Worm (Caenorhabditis elegans) whole organism, late embryonic: ENCODE measurements around the gene F44E5.5.

Experiments
- C08G9.2 ChIP-seq: sonication (generic microtip); optimal IDR thresholded peaks from 2 replicates; lab custom pipeline; 2016; ENCODE audit warnings: mild to moderate bottlenecking, missing genetic modification characterization, moderate library complexity, missing compliant biosample characterization
- F13H6.1 ChIP-seq: sonication (generic microtip); optimal IDR thresholded peaks from 2 replicates; lab custom pipeline; 2016; ENCODE audit warnings: missing genetic modification characterization, missing compliant biosample characterization
- Y22D7AL.16 ChIP-seq: sonication (generic microtip); optimal IDR thresholded peaks from 2 replicates; lab custom pipeline; 2016; ENCODE audit warnings: missing genetic modification characterization, missing compliant biosample characterization
- ahr-1 ChIP-seq: sonication (generic microtip); optimal IDR thresholded peaks from 2 replicates; lab custom pipeline; 2016; ENCODE audit warnings: missing genetic modification characterization, missing compliant biosample characterization
- ama-1 ChIP-seq: fragments of 150-350 bp; optimal IDR thresholded peaks from 2 replicates; lab custom pipeline; 2014
- ceh-18 ChIP-seq: sonication (generic microtip); optimal IDR thresholded peaks from 2 replicates; lab custom pipeline; 2016; ENCODE audit warnings: missing genetic modification characterization, missing compliant biosample characterization
- ceh-22 ChIP-seq: sonication (generic microtip); optimal IDR thresholded peaks from 2 replicates; lab custom pipeline; 2017; ENCODE audit warnings: missing biosample characterization, missing genetic modification characterization
- ceh-31 ChIP-seq: sonication (generic microtip); optimal IDR thresholded peaks from 2 replicates; lab custom pipeline; 2016; ENCODE audit warnings: missing genetic modification characterization, missing compliant biosample characterization
- ceh-48 ChIP-seq: sonication (generic microtip); optimal IDR thresholded peaks from 2 replicates; lab custom pipeline; 2016; ENCODE audit warnings: missing genetic modification characterization, inconsistent platforms, missing compliant biosample characterization
- ceh-9 ChIP-seq: sonication (generic microtip); optimal IDR thresholded peaks from 2 replicates; lab custom pipeline; 2016; ENCODE audit warnings: mild to moderate bottlenecking, missing genetic modification characterization, inconsistent platforms, missing compliant biosample characterization
- ets-4 ChIP-seq: sonication (generic microtip); optimal IDR thresholded peaks from 2 replicates; lab custom pipeline; 2016; ENCODE audit warnings: missing genetic modification characterization, missing compliant biosample characterization
- fkh-6 ChIP-seq: sonication (generic microtip); optimal IDR thresholded peaks from 2 replicates; lab custom pipeline; 2016; ENCODE audit warnings: missing genetic modification characterization, missing compliant biosample characterization
- gmeb-2 ChIP-seq: sonication (generic microtip); optimal IDR thresholded peaks from 2 replicates; lab custom pipeline; 2016; ENCODE audit warnings: missing genetic modification characterization, inconsistent platforms, missing compliant biosample characterization
- hlh-13 ChIP-seq: fragments of 200-800 bp; sonication (Bioruptor generic); optimal IDR thresholded peaks from 2 replicates; lab custom pipeline; 2018; ENCODE audit warnings: mild to moderate bottlenecking, missing genetic modification characterization, missing compliant biosample characterization
- hlh-15 ChIP-seq: sonication (generic microtip); optimal IDR thresholded peaks from 2 replicates; lab custom pipeline; 2016; ENCODE audit warnings: missing genetic modification characterization, missing compliant biosample characterization
- hlh-30 ChIP-seq: sonication (generic microtip); optimal IDR thresholded peaks from 2 replicates; lab custom pipeline; 2017; ENCODE audit warnings: antibody characterized with exemption, missing genetic modification characterization, missing compliant biosample characterization; ENCODE audit not compliant: insufficient read depth
- hlh-6 ChIP-seq: sonication (generic microtip); optimal IDR thresholded peaks from 2 replicates; lab custom pipeline; 2016; ENCODE audit warnings: missing genotype, missing genetic modification characterization, missing compliant biosample characterization
- nfya-1 ChIP-seq: sonication (generic microtip); optimal IDR thresholded peaks from 2 replicates; lab custom pipeline; 2017; ENCODE audit warnings: missing genetic modification characterization, mild to moderate bottlenecking, missing compliant biosample characterization, antibody characterized with exemption, moderate library complexity
- npax-4 ChIP-seq: sonication (generic microtip); optimal IDR thresholded peaks from 2 replicates; lab custom pipeline; 2016; ENCODE audit warnings: missing genetic modification characterization, missing compliant biosample characterization
- pag-3 ChIP-seq: sonication (generic microtip); optimal IDR thresholded peaks from 2 replicates; lab custom pipeline; 2016; ENCODE audit warnings: missing compliant biosample characterization, missing genetic modification characterization, borderline replicate concordance
- pax-1 ChIP-seq: fragments of 150-350 bp; optimal IDR thresholded peaks from 2 replicates; lab custom pipeline; 2014; ENCODE audit warnings: missing biosample characterization, missing genetic modification characterization
- pha-2 ChIP-seq: sonication (generic microtip); optimal IDR thresholded peaks from 2 replicates; lab custom pipeline; 2017; ENCODE audit warnings: mild to moderate bottlenecking, missing genetic modification characterization, missing compliant biosample characterization
- pros-1 ChIP-seq: fragments of 150-350 bp; optimal IDR thresholded peaks from 2 replicates; lab custom pipeline; 2014; ENCODE audit warnings: missing biosample characterization, missing genetic modification reagents, missing genetic modification characterization
- ref-2 ChIP-seq: sonication (generic microtip); optimal IDR thresholded peaks from 2 replicates; lab custom pipeline; 2016; ENCODE audit warnings: missing genetic modification characterization, missing compliant biosample characterization
- rnt-1 ChIP-seq: sonication (generic microtip); optimal IDR thresholded peaks from 2 replicates; lab custom pipeline; 2016; ENCODE audit warnings: missing genetic modification characterization, missing compliant biosample characterization
- sdc-2 ChIP-seq: sonication (generic microtip); optimal IDR thresholded peaks from 2 replicates; lab custom pipeline; 2016; ENCODE audit warnings: missing genotype, missing genetic modification characterization, missing compliant biosample characterization
- sox-2 ChIP-seq: fragments of 200-800 bp; sonication (Bioruptor generic); IDR thresholded peaks from 2 replicates; pipeline ENCODE4 v1.3.6; 2022; ENCODE audit warnings: missing genetic modification reagents, missing genetic modification characterization, missing compliant biosample characterization
- sox-4 ChIP-seq: sonication (generic microtip); optimal IDR thresholded peaks from 2 replicates; lab custom pipeline; 2017; ENCODE audit warnings: mild to moderate bottlenecking, missing genetic modification characterization, inconsistent platforms, missing compliant biosample characterization
- syd-9 ChIP-seq: sonication (generic microtip); optimal IDR thresholded peaks from 2 replicates; lab custom pipeline; 2016; ENCODE audit warnings: mild to moderate bottlenecking, missing genetic modification characterization, moderate library complexity, missing compliant biosample characterization
- tbx-2 ChIP-seq: sonication (generic microtip); optimal IDR thresholded peaks from 2 replicates; lab custom pipeline; 2016; ENCODE audit warnings: missing genetic modification characterization, missing compliant biosample characterization
- unc-55 ChIP-seq: sonication (generic microtip); optimal IDR thresholded peaks from 2 replicates; lab custom pipeline; 2017; ENCODE audit warnings: missing biosample characterization, missing genetic modification reagents, missing genetic modification characterization
- zip-5 ChIP-seq: sonication (generic microtip); optimal IDR thresholded peaks from 2 replicates; lab custom pipeline; 2016; ENCODE audit warnings: missing genetic modification characterization, missing compliant biosample characterization
- ztf-16 ChIP-seq: sonication (generic microtip); optimal IDR thresholded peaks from 2 replicates; lab custom pipeline; 2017; ENCODE audit warnings: missing genetic modification characterization, missing compliant biosample characterization

F44E5.5 gene

ce11 chrII:11725615-11726014, 33.8 kb upstream of the F44E5.5 start:
- TF ChIP-seq pax-1 (tag; lab: Kevin White, UChicago) (no peak), sox-2 (GFP tag; lab: Robert Waterston, UW) (no peak), fkh-6 (tag; lab: Kevin White, UChicago) (no peak), F13H6.1 (no peak), zip-5 (tag; lab: Kevin White, UChicago) (no peak), ceh-18 (tag; lab: Kevin White, UChicago) (no peak), ceh-48 (tag; lab: Kevin White, UChicago) (no peak), sox-4 (tag; lab: Kevin White, UChicago) (no peak), syd-9 (tag; lab: Kevin White, UChicago) (no peak), pha-2 (tag; lab: Kevin White, UChicago) (no peak), gmeb-2 (no peak), sdc-2 (tag; lab: Kevin White, UChicago) (no peak), ama-1 (lab: Kevin White, UChicago) (no peak), ets-4 (tag; lab: Kevin White, UChicago) (no peak), ztf-16 (no peak), ref-2 (no peak), npax-4 (tag; lab: Kevin White, UChicago) (no peak), ceh-9 (tag; lab: Kevin White, UChicago) (no peak)

- no peak for TF ChIP-seq C08G9.2 (tag; lab: Kevin White, UChicago)
- no peak for TF ChIP-seq hlh-6
- TF ChIP-seq ztf-16, result no peak
- TF ChIP-seq F13H6.1, result no peak
- TF ChIP-seq Y22D7AL.16 (tag; lab: Kevin White, UChicago), result no peak
- TF ChIP-seq pag-3 (tag; lab: Kevin White, UChicago), result no peak
- TF ChIP-seq hlh-13 (GFP tag; lab: Kevin White, UChicago), result no peak
- TF ChIP-seq nfya-1, result no peak
- TF ChIP-seq unc-55 (GFP tag; lab: Kevin White, UChicago), result no peak
- TF ChIP-seq pros-1 (tag; lab: Kevin White, UChicago), result no peak
- no peak for TF ChIP-seq rnt-1
- TF ChIP-seq ceh-22 (tag; lab: Kevin White, UChicago), result no peak
Observed at ce11 chrII:11726470-11727106, 32.9 kb upstream of the F44E5.5 start, which contains the start of gene F13D12.5. Gene F13D12.5, plus strand, starts transcription at chrII:11726814.

- no peak for TF ChIP-seq hlh-15
- TF ChIP-seq ceh-18 (tag; lab: Kevin White, UChicago), result no peak
- no peak for TF ChIP-seq ceh-31 (tag; lab: Kevin White, UChicago)
- no peak for TF ChIP-seq F13H6.1
Observed at ce11 chrII:11727438-11727837, 32.0 kb upstream of the F44E5.5 start.

- TF ChIP-seq tbx-2 (tag; lab: Kevin White, UChicago) (peak; percentile 20), nfya-1 (peak; percentile 20), hlh-30 (tag; lab: Kevin White, UChicago) (peak; percentile 73), ahr-1 (tag; lab: Kevin White, UChicago) (no peak)
- TF ChIP-seq, all 69 proteins: peak for 3
Observed at ce11 chrII:11728545-11729105, 30.8 kb upstream of the F44E5.5 start, which contains the start of gene alh-8. Gene alh-8, plus strand, starts transcription at chrII:11729055.

ce11 chrII:11729757-11730535, 29.5 kb upstream of the F44E5.5 start:
- TF ChIP-seq ceh-48 (tag; lab: Kevin White, UChicago), result no peak
